Worm (Caenorhabditis elegans): ENCODE data around the gene flp-7.

ce11 chrX:5877039-5877438 is 8.6 kb upstream of the flp-7 start:
- TF ChIP-seq hnd-1 (tag; optimal IDR thresholded peaks at IDR 0.05) (no peak), flt-1 (GFP tag; IDR thresholded peaks at IDR 0.05) (no peak), aly-1 (tag; optimal IDR thresholded peaks at IDR 0.05) (no peak), sea-1 (GFP tag; conservative IDR thresholded peaks at IDR 0.05) (no peak), tra-4 (tag; optimal IDR thresholded peaks at IDR 0.05) (no peak), ceh-36 (tag; optimal IDR thresholded peaks at IDR 0.05) (no peak), ceh-13 (GFP tag; optimal IDR thresholded peaks at IDR 0.05) (no peak), ets-7 (tag; optimal IDR thresholded peaks at IDR 0.05) (no peak)

All from whole organism, early embryonic.